Fruit fly (Drosophila melanogaster): ENCODE results near the gene Setd3.

Setd3 gene

dm6 chrX:6981470-6981952 lies 13.0 kb upstream of the Setd3 start (continued):
- no peak for TF ChIP-seq CG11247 (GFP tag; IDR thresholded peaks at IDR 0.05)
- no peak for TF ChIP-seq CG42726 (GFP tag; IDR thresholded peaks at IDR 0.05; ENCODE audit: partially characterized antibody)
- TF ChIP-seq CTCF (GFP tag; optimal IDR thresholded peaks at IDR 0.05), result no peak
- peak; percentile 3 for TF ChIP-seq CG7786 (GFP tag; optimal IDR thresholded peaks at IDR 0.05)
- TF ChIP-seq sisA (GFP tag; IDR thresholded peaks at IDR 0.05), result no peak
- no peak for TF ChIP-seq CG5953 (GFP tag; IDR thresholded peaks at IDR 0.05)
- TF ChIP-seq Six4 (GFP tag; optimal IDR thresholded peaks at IDR 0.05), result no peak
- TF ChIP-seq TFAM (GFP tag; optimal IDR thresholded peaks at IDR 0.05), result no peak
- no peak for TF ChIP-seq Blimp-1 (GFP tag; optimal IDR thresholded peaks at IDR 0.05)
- TF ChIP-seq her (GFP tag; optimal IDR thresholded peaks at IDR 0.05), result no peak
- no peak for TF ChIP-seq twi (tag; optimal IDR thresholded peaks at IDR 0.05)
- no peak for TF ChIP-seq cas (GFP tag; IDR thresholded peaks at IDR 0.05)
- no peak for TF ChIP-seq pnt (GFP tag; optimal IDR thresholded peaks at IDR 0.05)
- no peak for TF ChIP-seq gem (tag; optimal IDR thresholded peaks at IDR 0.05)
- TF ChIP-seq p53 (GFP tag; optimal IDR thresholded peaks at IDR 0.05), result no peak
- no peak for TF ChIP-seq CG2678 (tag; optimal IDR thresholded peaks at IDR 0.05)
- no peak for TF ChIP-seq bcd (GFP tag; optimal IDR thresholded peaks at IDR 0.05)
- TF ChIP-seq sc (optimal IDR thresholded peaks at IDR 0.05), result no peak
- TF ChIP-seq sc (GFP tag; optimal IDR thresholded peaks at IDR 0.05), result no peak
- TF ChIP-seq CG7987 (GFP tag; optimal IDR thresholded peaks at IDR 0.05), result no peak
- no peak for TF ChIP-seq CG32772 (GFP tag; IDR thresholded peaks at IDR 0.05)
- no peak for TF ChIP-seq CG10366 (GFP tag; IDR thresholded peaks at IDR 0.05)

DNA sequence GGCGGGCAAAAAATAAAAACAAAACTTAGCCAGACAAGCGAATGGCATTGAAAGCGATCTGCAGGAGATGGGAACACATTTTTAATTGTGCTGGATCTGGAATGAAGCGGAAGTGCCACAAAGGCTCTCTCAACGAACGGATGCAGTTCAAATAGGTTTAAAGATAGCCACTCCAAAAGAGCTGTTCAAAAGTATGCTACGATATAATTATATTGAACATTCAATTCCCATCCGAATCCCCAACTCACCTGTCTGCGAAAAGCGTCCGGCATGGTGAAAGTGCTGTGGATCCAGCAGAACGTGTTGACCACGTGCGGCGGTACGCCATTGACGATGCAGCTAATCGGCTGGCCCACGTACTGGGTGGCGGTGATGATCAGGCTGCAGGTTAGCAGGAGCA lies 8.4 kb upstream of the Setd3 start:
- TF ChIP-seq CG17612 (GFP tag; IDR thresholded peaks at IDR 0.05) (peak; percentile 87), Drgx (GFP tag; IDR thresholded peaks at IDR 0.05) (no peak), CG8290 (GFP tag; optimal IDR thresholded peaks at IDR 0.05) (no peak), CG8290 (tag; optimal IDR thresholded peaks at IDR 0.05) (peak in 1 of 2 experiments; percentile 61), Sox102F (GFP tag; optimal IDR thresholded peaks at IDR 0.05) (no peak)

dm6 chrX:6976364-6976763 lies 7.8 kb upstream of the Setd3 start:
- no peak for TF ChIP-seq CG13424 (tag; optimal IDR thresholded peaks at IDR 0.05)
- TF ChIP-seq CG6689 (GFP tag; IDR thresholded peaks at IDR 0.05), result peak; percentile 21; the same call in 1 of the 2 replicates
- no peak for TF ChIP-seq run (tag; optimal IDR thresholded peaks at IDR 0.05)
- TF ChIP-seq Ets65A (GFP tag), result peak; percentile 78
- no peak for TF ChIP-seq so (GFP tag; IDR thresholded peaks at IDR 0.05)
- TF ChIP-seq CG6854 (GFP tag; optimal IDR thresholded peaks at IDR 0.05), result no peak
- no peak for TF ChIP-seq da (GFP tag; optimal IDR thresholded peaks at IDR 0.05)
- no peak for TF ChIP-seq kah (GFP tag; optimal IDR thresholded peaks at IDR 0.05)
- TF ChIP-seq trem (tag; optimal IDR thresholded peaks at IDR 0.05), result no peak
- 0 out of 2 replicates have a peak, but pooled peaks have one; percentile 25 for TF ChIP-seq HLH3B (GFP tag; IDR thresholded peaks at IDR 0.05)

dm6 chrX:6974221-6974620 lies 5.7 kb upstream of the Setd3 start:
- TF ChIP-seq CG9609 (GFP tag; optimal IDR thresholded peaks at IDR 0.05) (no peak), sens (GFP tag) (peak; percentile 54), CG31365 (tag; optimal IDR thresholded peaks at IDR 0.05) (no peak)
